Fruit fly (Drosophila melanogaster): ENCODE results near the gene Or10a.

DNA sequence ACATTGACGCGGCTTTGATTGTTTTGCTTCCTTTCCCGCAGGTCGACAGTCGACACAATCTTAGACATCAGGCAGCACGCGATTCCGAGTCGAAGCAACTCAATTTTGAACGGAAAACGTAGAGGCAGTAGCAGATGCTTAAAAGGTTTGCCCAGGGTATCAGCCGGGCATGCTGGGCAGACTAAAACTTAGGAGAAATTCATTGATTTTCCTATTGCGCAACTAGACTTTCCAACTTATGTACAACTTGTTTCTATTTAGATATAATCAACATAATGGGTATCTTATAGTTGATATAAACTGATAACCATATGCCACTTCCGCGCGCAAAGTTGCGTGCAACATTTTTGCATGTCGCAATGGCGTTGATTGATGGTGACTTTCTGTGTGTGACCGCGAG, 49.5 kb upstream of the Or10a start:
- no peak for TF ChIP-seq Ets96B (tag; optimal IDR thresholded peaks at IDR 0.05)
- TF ChIP-seq Sox15 (GFP tag; optimal IDR thresholded peaks at IDR 0.05) = no peak
- TF ChIP-seq salr (GFP tag; optimal IDR thresholded peaks at IDR 0.05) = no peak
- TF ChIP-seq CG16779 (tag; optimal IDR thresholded peaks at IDR 0.05) = no peak
- no peak for TF ChIP-seq CG11902 (GFP tag; optimal IDR thresholded peaks at IDR 0.05)

Measured in whole organism, prepupa.